Worm (Caenorhabditis elegans): ENCODE results near the gene tlp-1.

tlp-1 gene

ce11 chrIV:13703828-13704425 lies at the start of gene tlp-1:
TSS of gene tlp-1 (minus strand) at chrIV:13704082.
- TF ChIP-seq flt-1 (GFP tag; IDR thresholded peaks at IDR 0.05) (no peak), ztf-23 (GFP tag; IDR thresholded peaks at IDR 0.05) (0 out of 2 replicates have a peak, but pooled peaks have one; percentile 38), cog-1 (tag; optimal IDR thresholded peaks at IDR 0.05) (peak; percentile 17), ref-1 (GFP tag; conservative IDR thresholded peaks at IDR 0.05) (no peak), klf-2 (GFP tag; conservative IDR thresholded peaks at IDR 0.05) (no peak), T22C8.4 (GFP tag; IDR thresholded peaks at IDR 0.05) (no peak)

- TF ChIP-seq tab-1 (GFP tag; IDR thresholded peaks at IDR 0.05) = no peak
- TF ChIP-seq ztf-23 (GFP tag; IDR thresholded peaks at IDR 0.05) = no peak
- no peak for TF ChIP-seq klf-2 (GFP tag; conservative IDR thresholded peaks at IDR 0.05)
- no peak for TF ChIP-seq ztf-29 (GFP tag; IDR thresholded peaks at IDR 0.05)
- TF ChIP-seq cog-1 (tag; optimal IDR thresholded peaks at IDR 0.05) = no peak
- no peak for TF ChIP-seq flt-1 (GFP tag; IDR thresholded peaks at IDR 0.05)
- no peak for TF ChIP-seq med-1 (GFP tag; optimal IDR thresholded peaks at IDR 0.05; ENCODE audit: insufficient read depth)
- TF ChIP-seq T22C8.4 (GFP tag; IDR thresholded peaks at IDR 0.05) = no peak
- no peak for TF ChIP-seq ref-1 (GFP tag; conservative IDR thresholded peaks at IDR 0.05)
Measured at ce11 chrIV:13750033-13750432, 46.2 kb upstream of the tlp-1 start, which contains the start of gene sorb-1. TSS of gene sorb-1 (plus strand) at chrIV:13750333.

- no peak for TF ChIP-seq ztf-23 (GFP tag; IDR thresholded peaks at IDR 0.05)
- no peak for TF ChIP-seq tab-1 (GFP tag; IDR thresholded peaks at IDR 0.05)
- no peak for TF ChIP-seq cog-1 (tag; optimal IDR thresholded peaks at IDR 0.05)
- no peak for TF ChIP-seq ztf-29 (GFP tag; IDR thresholded peaks at IDR 0.05)
- no peak for TF ChIP-seq ref-1 (GFP tag; conservative IDR thresholded peaks at IDR 0.05)
- no peak for TF ChIP-seq med-1 (GFP tag; optimal IDR thresholded peaks at IDR 0.05; ENCODE audit: insufficient read depth)
- TF ChIP-seq klf-2 (GFP tag; conservative IDR thresholded peaks at IDR 0.05) = no peak
- TF ChIP-seq T22C8.4 (GFP tag; IDR thresholded peaks at IDR 0.05) = no peak
- no peak for TF ChIP-seq flt-1 (GFP tag; IDR thresholded peaks at IDR 0.05)
Measured at ce11 chrIV:13748798-13749197, 44.9 kb upstream of the tlp-1 start.

- TF ChIP-seq T22C8.4 (GFP tag; IDR thresholded peaks at IDR 0.05) = no peak
- no peak for TF ChIP-seq ztf-23 (GFP tag; IDR thresholded peaks at IDR 0.05)
- no peak for TF ChIP-seq cog-1 (tag; optimal IDR thresholded peaks at IDR 0.05)
- TF ChIP-seq tab-1 (GFP tag; IDR thresholded peaks at IDR 0.05) = no peak
- TF ChIP-seq med-1 (GFP tag; optimal IDR thresholded peaks at IDR 0.05; ENCODE audit: insufficient read depth) = no peak
- no peak for TF ChIP-seq ref-1 (GFP tag; conservative IDR thresholded peaks at IDR 0.05)
- no peak for TF ChIP-seq flt-1 (GFP tag; IDR thresholded peaks at IDR 0.05)
- TF ChIP-seq ztf-29 (GFP tag; IDR thresholded peaks at IDR 0.05) = no peak
- TF ChIP-seq klf-2 (GFP tag; conservative IDR thresholded peaks at IDR 0.05) = no peak
Measured at ce11 chrIV:13745409-13745808, 41.5 kb upstream of the tlp-1 start, which contains the start of gene C47A4.5. TSS of gene C47A4.5 (plus strand) at chrIV:13745709.

ce11 chrIV:13742244-13742643 lies 38.4 kb upstream of the tlp-1 start, which contains the start of gene C47A4.3:
TSS of gene C47A4.3 (minus strand) at chrIV:13742344.
- TF ChIP-seq cog-1 (tag; optimal IDR thresholded peaks at IDR 0.05) (no peak), ref-1 (GFP tag; conservative IDR thresholded peaks at IDR 0.05) (no peak), ztf-23 (GFP tag; IDR thresholded peaks at IDR 0.05) (no peak), med-1 (GFP tag; optimal IDR thresholded peaks at IDR 0.05; ENCODE audit: insufficient read depth) (no peak), flt-1 (GFP tag; IDR thresholded peaks at IDR 0.05) (no peak), tab-1 (GFP tag; IDR thresholded peaks at IDR 0.05) (no peak), klf-2 (GFP tag; conservative IDR thresholded peaks at IDR 0.05) (no peak), T22C8.4 (GFP tag; IDR thresholded peaks at IDR 0.05) (no peak), ztf-29 (GFP tag; IDR thresholded peaks at IDR 0.05) (no peak)

ce11 chrIV:13727865-13728264 lies 24.0 kb upstream of the tlp-1 start:
- no peak for TF ChIP-seq flt-1 (GFP tag; IDR thresholded peaks at IDR 0.05)
- TF ChIP-seq med-1 (GFP tag; optimal IDR thresholded peaks at IDR 0.05; ENCODE audit: insufficient read depth) = no peak
- no peak for TF ChIP-seq cog-1 (tag; optimal IDR thresholded peaks at IDR 0.05)
- no peak for TF ChIP-seq klf-2 (GFP tag; conservative IDR thresholded peaks at IDR 0.05)
- TF ChIP-seq ztf-29 (GFP tag; IDR thresholded peaks at IDR 0.05) = no peak
- TF ChIP-seq ztf-23 (GFP tag; IDR thresholded peaks at IDR 0.05) = no peak
- TF ChIP-seq tab-1 (GFP tag; IDR thresholded peaks at IDR 0.05) = no peak
- TF ChIP-seq T22C8.4 (GFP tag; IDR thresholded peaks at IDR 0.05) = no peak
- TF ChIP-seq ref-1 (GFP tag; conservative IDR thresholded peaks at IDR 0.05) = no peak

- TF ChIP-seq klf-2 (GFP tag; conservative IDR thresholded peaks at IDR 0.05) (no peak), cog-1 (tag; optimal IDR thresholded peaks at IDR 0.05) (no peak), flt-1 (GFP tag; IDR thresholded peaks at IDR 0.05) (no peak), ztf-23 (GFP tag; IDR thresholded peaks at IDR 0.05) (no peak), ref-1 (GFP tag; conservative IDR thresholded peaks at IDR 0.05) (no peak), T22C8.4 (GFP tag; IDR thresholded peaks at IDR 0.05) (no peak), tab-1 (GFP tag; IDR thresholded peaks at IDR 0.05) (no peak), ztf-29 (GFP tag; IDR thresholded peaks at IDR 0.05) (no peak), med-1 (GFP tag; optimal IDR thresholded peaks at IDR 0.05; ENCODE audit: insufficient read depth) (no peak)
Measured at ce11 chrIV:13726630-13727029, 22.7 kb upstream of the tlp-1 start, which contains the start of gene ent-4. TSS of gene ent-4 (plus strand) at chrIV:13726930.

- TF ChIP-seq T22C8.4 (GFP tag; IDR thresholded peaks at IDR 0.05) (no peak), ztf-29 (GFP tag; IDR thresholded peaks at IDR 0.05) (no peak)
Measured at ce11 chrIV:13725201-13725600, 21.3 kb upstream of the tlp-1 start.

ce11 chrIV:13721000-13721399 lies 17.1 kb upstream of the tlp-1 start:
- TF ChIP-seq tab-1 (GFP tag; IDR thresholded peaks at IDR 0.05) (no peak), ztf-23 (GFP tag; IDR thresholded peaks at IDR 0.05) (no peak), med-1 (GFP tag; optimal IDR thresholded peaks at IDR 0.05; ENCODE audit: insufficient read depth) (no peak), ref-1 (GFP tag; conservative IDR thresholded peaks at IDR 0.05) (no peak), klf-2 (GFP tag; conservative IDR thresholded peaks at IDR 0.05) (no peak), flt-1 (GFP tag; IDR thresholded peaks at IDR 0.05) (no peak), cog-1 (tag; optimal IDR thresholded peaks at IDR 0.05) (no peak), T22C8.4 (GFP tag; IDR thresholded peaks at IDR 0.05) (no peak), ztf-29 (GFP tag; IDR thresholded peaks at IDR 0.05) (no peak)

ce11 chrIV:13718918-13719317 lies 15.0 kb upstream of the tlp-1 start:
- no peak for TF ChIP-seq flt-1 (GFP tag; IDR thresholded peaks at IDR 0.05)
- TF ChIP-seq ztf-23 (GFP tag; IDR thresholded peaks at IDR 0.05) = no peak
- TF ChIP-seq tab-1 (GFP tag; IDR thresholded peaks at IDR 0.05) = no peak
- no peak for TF ChIP-seq ref-1 (GFP tag; conservative IDR thresholded peaks at IDR 0.05)
- TF ChIP-seq med-1 (GFP tag; optimal IDR thresholded peaks at IDR 0.05; ENCODE audit: insufficient read depth) = no peak
- no peak for TF ChIP-seq klf-2 (GFP tag; conservative IDR thresholded peaks at IDR 0.05)
- TF ChIP-seq T22C8.4 (GFP tag; IDR thresholded peaks at IDR 0.05) = no peak
- TF ChIP-seq cog-1 (tag; optimal IDR thresholded peaks at IDR 0.05) = no peak
- TF ChIP-seq ztf-29 (GFP tag; IDR thresholded peaks at IDR 0.05) = no peak
